Fruit fly (Drosophila melanogaster): ENCODE results near the gene CG13679.
"Not testable (repeated sequence)": the region's sequence is repeated elsewhere in the genome, so short reads cannot be mapped to it uniquely, and the experiment has no call there.

The CG13679 gene

DNA sequence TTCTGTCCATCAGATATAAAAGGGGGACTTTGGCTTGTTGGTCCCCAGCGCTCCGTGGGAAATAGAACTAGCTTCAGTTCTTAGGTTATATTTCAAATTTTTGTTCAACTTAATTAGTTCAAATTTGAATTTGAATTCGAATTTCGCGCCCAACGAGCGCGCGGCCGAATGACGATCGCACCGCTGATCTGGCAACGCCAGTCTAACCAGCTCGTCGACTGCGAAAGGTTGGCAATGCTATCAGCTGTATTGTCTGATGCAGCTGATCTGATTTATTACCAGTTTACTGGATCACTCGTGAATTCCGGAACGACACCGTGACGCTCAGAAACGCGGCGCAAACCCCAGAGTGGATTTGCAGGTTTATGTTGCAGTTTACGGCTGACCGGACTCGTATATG lies 35.8 kb downstream of the CG13679 start, which contains the start of gene Dscam4:
TSS of gene Dscam4 (plus strand) at position 301 of the 400 bp plus-strand sequence.
- TF ChIP-seq CTCF, CG8478 (optimal IDR thresholded peaks at IDR 0.05): not testable (repeated sequence)

DNA sequence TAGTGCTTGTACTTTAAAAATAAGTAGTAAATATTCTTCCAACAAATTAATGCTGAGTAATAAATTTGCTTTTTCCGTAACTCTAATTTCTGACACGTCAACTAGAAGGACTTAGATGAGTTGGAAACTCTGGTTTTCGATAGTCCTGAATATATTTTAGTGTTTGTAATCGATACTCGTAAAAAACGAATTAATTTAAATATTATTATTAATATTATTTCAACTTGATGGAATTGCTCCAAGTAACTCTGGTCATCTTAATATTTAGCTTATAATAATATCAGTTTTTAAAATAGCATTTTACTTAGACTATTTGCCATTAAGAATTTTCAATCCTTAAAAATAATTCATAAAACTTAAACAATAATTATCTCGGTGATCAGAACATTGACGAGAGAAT lies 37.9 kb downstream of the CG13679 start, which contains the start of gene CG7213:
TSS of gene CG7213 (minus strand) at position 101 of the 400 bp plus-strand sequence.
- TF ChIP-seq CG8478 (optimal IDR thresholded peaks at IDR 0.05) (no peak), CTCF (optimal IDR thresholded peaks at IDR 0.05) (no peak)

DNA sequence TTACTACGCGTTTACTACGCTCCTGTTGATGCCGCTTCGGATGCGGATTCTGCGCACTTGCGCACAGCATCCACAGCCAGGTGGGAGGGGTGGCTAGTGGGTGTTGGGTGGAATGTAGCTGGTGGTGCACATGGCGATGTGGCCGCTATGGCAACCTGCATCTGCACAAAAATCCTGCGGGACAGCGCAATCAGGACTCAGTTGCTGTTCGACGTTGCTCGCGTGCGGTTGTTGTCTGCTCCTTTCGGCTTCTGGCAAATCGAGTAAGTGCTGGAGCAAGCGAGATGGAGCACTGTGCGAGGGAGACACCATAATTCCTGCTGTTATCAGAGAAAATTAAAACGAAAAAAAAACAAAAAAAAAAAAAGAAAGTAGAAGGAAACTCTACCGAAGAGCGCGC lies 38.3 kb downstream of the CG13679 start:
- no peak for TF ChIP-seq CTCF (optimal IDR thresholded peaks at IDR 0.05)
- no peak for TF ChIP-seq CG8478 (optimal IDR thresholded peaks at IDR 0.05)
